Fruit fly (Drosophila melanogaster) whole organism, embryonic: ENCODE data around the gene Mst89B.

Experiments
- CG10543 ChIP-seq: fragments of 200-800 bp; sonication (Bioruptor generic); optimal IDR thresholded peaks from 3 replicates; lab custom pipeline; 2017; ENCODE audit warnings: missing biosample characterization, mild to moderate bottlenecking, missing genetic modification characterization, moderate library complexity
- CG11504 ChIP-seq: fragments of 200-800 bp; sonication (Bioruptor generic); optimal IDR thresholded peaks from 3 replicates; lab custom pipeline; 2019; ENCODE audit warnings: missing biosample characterization, mild to moderate bottlenecking, missing genetic modification characterization, moderate library complexity
- CG12391 ChIP-seq: fragments of 200-800 bp; sonication (Bioruptor generic); optimal IDR thresholded peaks from 3 replicates; lab custom pipeline; 2018; ENCODE audit warnings: missing biosample characterization, mild to moderate bottlenecking, missing genetic modification characterization, moderate library complexity
- CG12769 ChIP-seq: fragments of 200-800 bp; sonication (Bioruptor generic); optimal IDR thresholded peaks from 2 replicates; lab custom pipeline; 2019; ENCODE audit warnings: missing biosample characterization, mild to moderate bottlenecking, missing genetic modification characterization, moderate library complexity
- CG13296 ChIP-seq: fragments of 200-800 bp; sonication (Bioruptor generic); optimal IDR thresholded peaks from 3 replicates; lab custom pipeline; 2018; ENCODE audit warnings: missing biosample characterization, mild to moderate bottlenecking, missing genetic modification characterization
- CG13624 ChIP-seq: fragments of 200-800 bp; sonication (Bioruptor generic); optimal IDR thresholded peaks from 2 replicates; lab custom pipeline; 2016; ENCODE audit warnings: missing biosample characterization, missing genetic modification characterization
- CG13894 ChIP-seq: fragments of 200-800 bp; sonication (Bioruptor generic); optimal IDR thresholded peaks from 3 replicates; lab custom pipeline; 2018; ENCODE audit warnings: missing biosample characterization, mild to moderate bottlenecking, missing genetic modification characterization, moderate library complexity
- CG15269 ChIP-seq: fragments of 200-800 bp; sonication (Bioruptor generic); optimal IDR thresholded peaks from 2 replicates; lab custom pipeline; 2018; ENCODE audit warnings: missing biosample characterization, mild to moderate bottlenecking, missing genetic modification characterization, moderate library complexity
- CG17361 ChIP-seq: fragments of 200-800 bp; sonication (Bioruptor generic); IDR thresholded peaks from 3 replicates; pipeline ENCODE4 v1.3.6; 2022; ENCODE audit warnings: missing biosample characterization, missing genetic modification characterization
- CG2120 ChIP-seq: fragments of 200-800 bp; sonication (Bioruptor generic); optimal IDR thresholded peaks from 3 replicates; lab custom pipeline; 2016; ENCODE audit warnings: missing biosample characterization, missing genetic modification characterization
- CG6689 ChIP-seq: fragments of 200-800 bp; sonication (Bioruptor generic); IDR thresholded peaks from 2 replicates; pipeline ENCODE4 v1.3.6; 2022; ENCODE audit warnings: missing biosample characterization, missing genetic modification characterization
- CG7839 ChIP-seq: fragments of 200-800 bp; sonication (Bioruptor generic); optimal IDR thresholded peaks from 3 replicates; lab custom pipeline; 2018; ENCODE audit warnings: missing biosample characterization, mild to moderate bottlenecking, missing genetic modification characterization, moderate library complexity
- CG7987 ChIP-seq: fragments of 200-800 bp; sonication (Bioruptor generic); optimal IDR thresholded peaks from 2 replicates; lab custom pipeline; 2018; ENCODE audit warnings: missing biosample characterization, mild to moderate bottlenecking, missing genetic modification characterization, moderate library complexity
- CG8281 ChIP-seq: fragments of 200-800 bp; sonication (Bioruptor generic); optimal IDR thresholded peaks from 2 replicates; lab custom pipeline; 2018; ENCODE audit warnings: missing biosample characterization, mild to moderate bottlenecking, missing genetic modification characterization, moderate library complexity
- CG8290 ChIP-seq, 3 experiments: fragments of 200-800 bp; sonication (Bioruptor generic); optimal IDR thresholded peaks; 2 replicates each; lab custom pipeline; 2016 to 2019; ENCODE audit warnings: missing biosample characterization in 3 of 3, missing genetic modification characterization in 3 of 3, mild to moderate bottlenecking in 2 of 3, moderate library complexity in 1 of 3
- CoRest ChIP-seq: fragments of 200-800 bp; sonication (Bioruptor generic); optimal IDR thresholded peaks from 3 replicates; lab custom pipeline; 2018; ENCODE audit warnings: missing biosample characterization, mild to moderate bottlenecking, missing genetic modification characterization, moderate library complexity
- Deaf1 ChIP-seq: fragments of 200-800 bp; optimal IDR thresholded peaks from 3 replicates; lab custom pipeline; 2019; ENCODE audit warnings: missing biosample characterization, mild to moderate bottlenecking, missing genetic modification characterization, moderate library complexity
- Dip2 ChIP-seq: fragments of 200-800 bp; sonication (Bioruptor generic); IDR thresholded peaks from 2 replicates; pipeline ENCODE4 v1.3.6; 2022; ENCODE audit warnings: missing biosample characterization, missing genetic modification characterization
- E2f2 ChIP-seq: fragments of 200-800 bp; sonication (Bioruptor generic); IDR thresholded peaks from 2 replicates; pipeline ENCODE4 v1.3.6; 2022; ENCODE audit warnings: missing biosample characterization, missing genetic modification characterization
- ERR ChIP-seq: fragments of 200-800 bp; sonication (Bioruptor generic); optimal IDR thresholded peaks from 2 replicates; lab custom pipeline; 2016; ENCODE audit warnings: missing biosample characterization, missing genetic modification characterization
- Fer3 ChIP-seq: fragments of 200-800 bp; sonication (Bioruptor generic); optimal IDR thresholded peaks from 2 replicates; lab custom pipeline; 2018; ENCODE audit warnings: missing biosample characterization, mild to moderate bottlenecking, missing genetic modification characterization, moderate library complexity
- Hmr ChIP-seq: fragments of 200-800 bp; sonication (Bioruptor generic); optimal IDR thresholded peaks from 3 replicates; lab custom pipeline; 2017; ENCODE audit warnings: mild to moderate bottlenecking, missing biosample characterization, missing genetic modification reagents, missing genetic modification characterization
- Hr78 ChIP-seq, 2 experiments: fragments of 200-800 bp in 1 of 2; fragments of >200 bp in 1 of 2; sonication (Bioruptor generic) in 1 of 2; optimal IDR thresholded peaks; 2 replicates each; lab custom pipeline; 2017 to 2019; ENCODE audit warnings: missing biosample characterization in 2 of 2, missing genetic modification characterization in 2 of 2, mild to moderate bottlenecking in 1 of 2, moderate library complexity in 1 of 2
- Med ChIP-seq: fragments of 200-800 bp; sonication (Bioruptor generic); peaks from one replicate; lab custom pipeline; 2016; ENCODE audit warnings: missing biosample characterization, missing genetic modification characterization, mild to moderate bottlenecking, inconsistent platforms, moderate library complexity
- Opbp ChIP-seq: fragments of 200-800 bp; sonication (Bioruptor generic); IDR thresholded peaks from 3 replicates; pipeline ENCODE4 v1.3.6; 2022; ENCODE audit warnings: missing biosample characterization, missing genetic modification characterization; ENCODE audit not compliant: partially characterized antibody
- Pdp1 ChIP-seq, 2 experiments: fragments of 200-800 bp; sonication (Bioruptor generic); optimal IDR thresholded peaks; 3 replicates each; lab custom pipeline; 2016; ENCODE audit warnings: missing biosample characterization in 2 of 2, missing genetic modification characterization in 2 of 2, mild to moderate bottlenecking in 1 of 2, moderate library complexity in 1 of 2
- Rfx ChIP-seq: fragments of 200-800 bp; sonication (Bioruptor generic); IDR thresholded peaks from 2 replicates; pipeline ENCODE4 v1.3.6; 2022; ENCODE audit warnings: missing biosample characterization, missing genetic modification characterization
- Sin3A ChIP-seq: fragments of >200 bp; optimal IDR thresholded peaks from 2 replicates; lab custom pipeline; 2018
- Trl ChIP-seq, 3 experiments: fragments of >200 bp in 2 of 3; fragments of 200-800 bp in 1 of 3; sonication (Bioruptor generic) in 1 of 3; optimal IDR thresholded peaks; 2 replicates in 1 of 3; 3 replicates in 2 of 3; lab custom pipeline; 2016 to 2017; ENCODE audit warnings: missing biosample characterization in 1 of 3, missing genetic modification characterization in 1 of 3
- abd-A ChIP-seq: fragments of 200-800 bp; sonication (Bioruptor generic); optimal IDR thresholded peaks from 3 replicates; lab custom pipeline; 2019; ENCODE audit warnings: missing biosample characterization, mild to moderate bottlenecking, missing genetic modification characterization, moderate library complexity
- crc ChIP-seq: fragments of 200-800 bp; sonication (Bioruptor generic); optimal IDR thresholded peaks from 2 replicates; lab custom pipeline; 2016; ENCODE audit warnings: missing biosample characterization, missing genetic modification characterization
- disco-r ChIP-seq: fragments of 200-800 bp; sonication (Bioruptor generic); optimal IDR thresholded peaks from 2 replicates; lab custom pipeline; 2016; ENCODE audit warnings: missing biosample characterization, missing genetic modification characterization
- dysf ChIP-seq: fragments of 200-800 bp; sonication (Bioruptor generic); IDR thresholded peaks from 3 replicates; pipeline ENCODE4 v1.3.6; 2022; ENCODE audit warnings: missing biosample characterization, missing genetic modification characterization
- fu2 ChIP-seq: fragments of 200-800 bp; sonication (Bioruptor generic); optimal IDR thresholded peaks from 2 replicates; lab custom pipeline; 2016; ENCODE audit warnings: missing biosample characterization, missing genetic modification characterization
- gem ChIP-seq: fragments of 200-800 bp; sonication (Bioruptor generic); optimal IDR thresholded peaks from 2 replicates; lab custom pipeline; 2019; ENCODE audit warnings: missing biosample characterization, mild to moderate bottlenecking, missing genetic modification characterization, moderate library complexity
- gsb ChIP-seq: fragments of 200-800 bp; sonication (Bioruptor generic); IDR thresholded peaks from 2 replicates; pipeline ENCODE4 v1.3.6; 2022; ENCODE audit warnings: missing biosample characterization, missing genetic modification characterization
- knrl ChIP-seq: fragments of 200-800 bp; sonication (Bioruptor generic); IDR thresholded peaks from 3 replicates; pipeline ENCODE4 v1.3.6; 2022; ENCODE audit warnings: missing biosample characterization, missing genetic modification characterization; ENCODE audit not compliant: partially characterized antibody
- lbe ChIP-seq: fragments of 200-800 bp; sonication (Bioruptor generic); optimal IDR thresholded peaks from 2 replicates; lab custom pipeline; 2016; ENCODE audit warnings: missing biosample characterization, mild to moderate bottlenecking, missing genetic modification characterization
- lilli ChIP-seq: fragments of 200-800 bp; sonication (Bioruptor generic); optimal IDR thresholded peaks from 3 replicates; lab custom pipeline; 2016; ENCODE audit warnings: missing biosample characterization, missing genetic modification characterization
- maf-S ChIP-seq: fragments of 200-800 bp; sonication (Bioruptor generic); optimal IDR thresholded peaks from 2 replicates; lab custom pipeline; 2016; ENCODE audit warnings: missing biosample characterization, missing genetic modification characterization
- nau ChIP-seq: fragments of 200-800 bp; sonication (Bioruptor generic); optimal IDR thresholded peaks from 3 replicates; lab custom pipeline; 2017; ENCODE audit warnings: missing biosample characterization, mild to moderate bottlenecking, missing genetic modification characterization, missing genetic modification reagents
- nerfin-2 ChIP-seq: fragments of 200-800 bp; sonication (Bioruptor generic); IDR thresholded peaks from 2 replicates; pipeline ENCODE4 v1.3.6; 2022; ENCODE audit warnings: missing biosample characterization, missing genetic modification characterization; ENCODE audit not compliant: partially characterized antibody
- otp ChIP-seq: fragments of 200-800 bp; sonication (Bioruptor generic); IDR thresholded peaks from 3 replicates; pipeline ENCODE4, ENCODE4 v1.3.6; 2022; ENCODE audit warnings: missing biosample characterization, missing genetic modification characterization
- pum ChIP-seq: fragments of 200-800 bp; sonication (Bioruptor generic); optimal IDR thresholded peaks from 2 replicates; lab custom pipeline; 2016; ENCODE audit warnings: missing biosample characterization, missing genetic modification characterization
- sens ChIP-seq: fragments of 200-800 bp; sonication (Bioruptor generic); peaks from one replicate; lab custom pipeline; 2016; ENCODE audit warnings: missing biosample characterization, missing genetic modification characterization
- sna ChIP-seq: fragments of 200-800 bp; sonication (Bioruptor generic); IDR thresholded peaks from 2 replicates; pipeline ENCODE4 v1.3.6; 2022; ENCODE audit warnings: missing biosample characterization, missing genetic modification characterization; ENCODE audit not compliant: partially characterized antibody
- sqz ChIP-seq: fragments of 200-800 bp; sonication (Bioruptor generic); optimal IDR thresholded peaks from 3 replicates; lab custom pipeline; 2018; ENCODE audit warnings: missing biosample characterization, mild to moderate bottlenecking, missing genetic modification characterization
- tx ChIP-seq: fragments of 200-800 bp; sonication (Bioruptor generic); optimal IDR thresholded peaks from 2 replicates; lab custom pipeline; 2016; ENCODE audit warnings: missing biosample characterization, missing genetic modification characterization
- zfh2 ChIP-seq: fragments of 200-800 bp; sonication (Bioruptor generic); optimal IDR thresholded peaks from 2 replicates; lab custom pipeline; 2016; ENCODE audit warnings: missing biosample characterization, missing genetic modification characterization

Gene Mst89B

DNA sequence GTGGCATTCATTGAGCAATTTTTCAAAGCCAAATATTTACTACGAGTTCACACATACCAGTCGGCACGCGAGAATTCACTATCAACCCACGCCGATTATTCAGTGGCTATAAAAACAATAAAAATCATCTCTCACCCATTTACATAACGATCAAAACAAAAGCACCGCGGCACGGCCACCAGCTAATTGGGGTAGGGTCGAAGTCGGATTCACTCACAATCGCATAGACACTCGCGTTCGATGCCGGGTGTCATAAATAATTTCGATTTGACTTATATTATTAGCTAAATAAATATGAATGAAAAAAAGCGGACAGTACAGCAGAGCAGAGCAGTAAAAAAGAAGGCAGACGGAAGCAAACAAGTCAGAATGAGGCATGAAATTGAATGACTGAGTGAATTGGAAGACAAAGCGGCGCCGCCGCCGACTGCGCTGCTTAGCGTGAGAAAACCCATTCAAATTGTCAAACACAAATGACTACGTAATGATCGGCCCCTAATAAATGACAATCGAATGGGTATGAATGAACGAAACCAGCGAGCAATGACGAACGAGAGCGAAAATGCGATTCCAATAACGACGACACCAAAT, 36.6 kb upstream of the Mst89B start (continued):
- TF ChIP-seq lilli (GFP tag; lab: Kevin White, UChicago) (peak; percentile 2), disco-r (GFP tag; lab: Kevin White, UChicago) (no peak), sna (GFP tag; lab: Robert Waterston, UW) (no peak), Fer3 (tag; lab: Kevin White, UChicago) (peak; percentile 11), CG13624 (GFP tag; lab: Kevin White, UChicago) (no peak), dysf (GFP tag; lab: Robert Waterston, UW) (no peak), CG2120 (peak; percentile 4), CG10543 (GFP tag; lab: Kevin White, UChicago) (peak; percentile 76), CG8281 (tag; lab: Kevin White, UChicago) (peak; percentile 27), gsb (GFP tag; lab: Robert Waterston, UW) (no peak), CG13894 (tag; lab: Kevin White, UChicago) (peak; percentile 23), tx (GFP tag; lab: Kevin White, UChicago) (no peak), CG12769 (tag; lab: Kevin White, UChicago) (peak; percentile 31), zfh2 (peak; percentile 3), Hr78 (GFP tag; optimal IDR thresholded peaks at IDR 0.05; lab: Kevin White, UChicago) (peak in 1 of 2 experiments; percentile 29), crc (GFP tag; lab: Kevin White, UChicago) (no peak), fu2 (GFP tag; lab: Kevin White, UChicago) (no peak), maf-S (peak; percentile 1), otp (GFP tag; lab: Robert Waterston, UW) (no peak), nau (GFP tag; lab: Kevin White, UChicago) (peak; percentile 31), Deaf1 (peak; percentile 32), Med (GFP tag; lab: Kevin White, UChicago) (peak; percentile 85), knrl (no peak), CG7839 (tag; lab: Kevin White, UChicago) (peak; percentile 1), Hmr (GFP tag; lab: Kevin White, UChicago) (peak; percentile 50), ERR (GFP tag; lab: Kevin White, UChicago) (peak; percentile 7), Rfx (GFP tag; lab: Robert Waterston, UW) (no peak), CG11504 (tag; lab: Kevin White, UChicago) (no peak), CG17361 (GFP tag; lab: Robert Waterston, UW) (no peak), sqz (GFP tag; lab: Kevin White, UChicago) (peak; percentile 46), pum (no peak), Trl (optimal IDR thresholded peaks at IDR 0.05; lab: Kevin White, UChicago) (no peak), Trl (GFP tag; optimal IDR thresholded peaks at IDR 0.05; lab: Kevin White, UChicago) (no peak), CG6689 (no peak), CG15269 (tag; lab: Kevin White, UChicago) (peak; percentile 16), CG7987 (GFP tag; lab: Kevin White, UChicago) (peak; percentile 57), Opbp (GFP tag; lab: Robert Waterston, UW) (no peak), E2f2 (no peak), CG12391 (no peak), sens (GFP tag; lab: Kevin White, UChicago) (peak; percentile 49), gem (tag; lab: Kevin White, UChicago) (peak; percentile 20), Sin3A (no peak), Pdp1 (GFP tag; optimal IDR thresholded peaks at IDR 0.05; lab: Kevin White, UChicago) (peak in 1 of 2 experiments; percentile 95), CoRest (tag; lab: Kevin White, UChicago) (no peak), abd-A (tag; lab: Kevin White, UChicago) (peak; percentile 95), lbe (no peak), nerfin-2 (no peak), Dip2 (GFP tag; lab: Robert Waterston, UW) (no peak), CG13296 (GFP tag; lab: Kevin White, UChicago) (peak; percentile 37), CG8290 (GFP tag; optimal IDR thresholded peaks at IDR 0.05; lab: Kevin White, UChicago) (no peak), CG8290 (tag; optimal IDR thresholded peaks at IDR 0.05; lab: Kevin White, UChicago) (peak in 1 of 2 experiments; percentile 4)
